Worm (Caenorhabditis elegans): ENCODE results near the gene Y53F4B.14.
"Not testable (repeated sequence)": the region's sequence is repeated elsewhere in the genome, so short reads cannot be mapped to it uniquely, and the experiment has no call there.

- not testable (repeated sequence) for TF ChIP-seq fos-1 (tag; optimal IDR thresholded peaks at IDR 0.05); lsy-2 (tag; optimal IDR thresholded peaks at IDR 0.05); snpc-4 (tag; optimal IDR thresholded peaks at IDR 0.05); zfp-2 (tag; optimal IDR thresholded peaks at IDR 0.05); ceh-82 (tag; optimal IDR thresholded peaks at IDR 0.05); dmd-9 (GFP tag; IDR thresholded peaks at IDR 0.05); vab-7 (GFP tag; IDR thresholded peaks at IDR 0.05); fkh-10 (GFP tag; optimal IDR thresholded peaks at IDR 0.05)
- TF ChIP-seq hlh-30 (tag; optimal IDR thresholded peaks at IDR 0.05; ENCODE audit: insufficient read depth), result peak; percentile 15
Observed at ce11 chrII:15043850-15044249, 6.1 kb downstream of the Y53F4B.14 start.

All from whole organism, L4 larva.